Fruit fly (Drosophila melanogaster): Measurements from ENCODE around the gene fzr.
A peak's percentile ranks its signal among the peaks of the same experiment; 100 is the strongest.

Gene fzr

dm6 chrX:4635856-4636486 is 43.4 kb downstream of the fzr start, which contains the start of the genes Alms1a and pon (continued):
- TF ChIP-seq CG17912 (GFP tag; optimal IDR thresholded peaks at IDR 0.05): no peak
- no peak for TF ChIP-seq CG2875 (GFP tag; optimal IDR thresholded peaks at IDR 0.05)
- no peak for TF ChIP-seq tap (tag; optimal IDR thresholded peaks at IDR 0.05)
- no peak for TF ChIP-seq scrt (GFP tag; optimal IDR thresholded peaks at IDR 0.05)
- peak; percentile 71 for TF ChIP-seq Dref (GFP tag; IDR thresholded peaks at IDR 0.05)
- no peak for TF ChIP-seq bowl (GFP tag; IDR thresholded peaks at IDR 0.05)
- peak; percentile 66 for TF ChIP-seq hbn (GFP tag; IDR thresholded peaks at IDR 0.05; ENCODE audit: partially characterized antibody)
- TF ChIP-seq ro (GFP tag; IDR thresholded peaks at IDR 0.05): no peak
- TF ChIP-seq B-H1 (GFP tag; IDR thresholded peaks at IDR 0.05): no peak
- TF ChIP-seq CG2678 (tag; optimal IDR thresholded peaks at IDR 0.05): no peak
- TF ChIP-seq Camta (GFP tag; optimal IDR thresholded peaks at IDR 0.05): no peak
- TF ChIP-seq crc (GFP tag; optimal IDR thresholded peaks at IDR 0.05): no peak
- TF ChIP-seq CG4328 (GFP tag; optimal IDR thresholded peaks at IDR 0.05): no peak
- peak; percentile 90 for TF ChIP-seq CG10267 (tag; optimal IDR thresholded peaks at IDR 0.05)
- peak; percentile 96 for TF ChIP-seq CG7963 (GFP tag; IDR thresholded peaks at IDR 0.05; ENCODE audit: partially characterized antibody)
- TF ChIP-seq CG17328 (GFP tag; IDR thresholded peaks at IDR 0.05): no peak
- TF ChIP-seq CG14014 (GFP tag; IDR thresholded peaks at IDR 0.05): no peak
- TF ChIP-seq CG4730 (GFP tag; IDR thresholded peaks at IDR 0.05): no peak
- no peak for TF ChIP-seq Abd-B (GFP tag; optimal IDR thresholded peaks at IDR 0.05)
- TF ChIP-seq CG14710 (tag; optimal IDR thresholded peaks at IDR 0.05): peak; percentile 37
- no peak for TF ChIP-seq ATbp (GFP tag; optimal IDR thresholded peaks at IDR 0.05)
- TF ChIP-seq Dad (GFP tag; optimal IDR thresholded peaks at IDR 0.05): no peak
- TF ChIP-seq CG17829 (tag; optimal IDR thresholded peaks at IDR 0.05): no peak
- TF ChIP-seq PHDP (tag; optimal IDR thresholded peaks at IDR 0.05): no peak
- no peak for TF ChIP-seq bcd (GFP tag; optimal IDR thresholded peaks at IDR 0.05)
- no peak for TF ChIP-seq jumu (GFP tag; optimal IDR thresholded peaks at IDR 0.05)
- TF ChIP-seq pum (GFP tag; optimal IDR thresholded peaks at IDR 0.05): no peak
- no peak for TF ChIP-seq lbe (GFP tag; optimal IDR thresholded peaks at IDR 0.05)
- no peak for TF ChIP-seq Atf-2 (GFP tag; optimal IDR thresholded peaks at IDR 0.05)
- no peak for TF ChIP-seq CG33213 (GFP tag; optimal IDR thresholded peaks at IDR 0.05)
- peak; percentile 94 for TF ChIP-seq CG15514 (GFP tag; optimal IDR thresholded peaks at IDR 0.05)
- TF ChIP-seq Scr (GFP tag; IDR thresholded peaks at IDR 0.05; ENCODE audit: partially characterized antibody): peak; percentile 84
- no peak for TF ChIP-seq p53 (GFP tag; optimal IDR thresholded peaks at IDR 0.05)
- TF ChIP-seq ERR (GFP tag; optimal IDR thresholded peaks at IDR 0.05): no peak
- TF ChIP-seq Mad (GFP tag; optimal IDR thresholded peaks at IDR 0.05): no peak
- no peak for TF ChIP-seq dm (GFP tag; optimal IDR thresholded peaks at IDR 0.05)
- no peak for TF ChIP-seq slbo (GFP tag; IDR thresholded peaks at IDR 0.05)
- TF ChIP-seq Dek (tag; optimal IDR thresholded peaks at IDR 0.05): no peak
- no peak for TF ChIP-seq CG14050 (GFP tag; IDR thresholded peaks at IDR 0.05)
- TF ChIP-seq Hr3 (GFP tag; optimal IDR thresholded peaks at IDR 0.05): no peak
- no peak for TF ChIP-seq sob (GFP tag; IDR thresholded peaks at IDR 0.05)
- TF ChIP-seq CG12659 (GFP tag; optimal IDR thresholded peaks at IDR 0.05): no peak
- TF ChIP-seq da (GFP tag; optimal IDR thresholded peaks at IDR 0.05): no peak
- no peak for TF ChIP-seq kni (GFP tag; optimal IDR thresholded peaks at IDR 0.05)
- TF ChIP-seq CG12219 (GFP tag; optimal IDR thresholded peaks at IDR 0.05): no peak
- TF ChIP-seq sd (tag; optimal IDR thresholded peaks at IDR 0.05): no peak
- TF ChIP-seq CG17612 (GFP tag; IDR thresholded peaks at IDR 0.05): no peak
- peak; percentile 88 for TF ChIP-seq CG13287 (GFP tag; IDR thresholded peaks at IDR 0.05; ENCODE audit: partially characterized antibody)
- no peak for TF ChIP-seq h (optimal IDR thresholded peaks at IDR 0.05)
- TF ChIP-seq Chrac-16 (GFP tag; optimal IDR thresholded peaks at IDR 0.05): no peak
- no peak for TF ChIP-seq Adf1 (GFP tag; IDR thresholded peaks at IDR 0.05)
